Worm (Caenorhabditis elegans): Measurements from ENCODE around the gene F17H10.1.

DNA sequence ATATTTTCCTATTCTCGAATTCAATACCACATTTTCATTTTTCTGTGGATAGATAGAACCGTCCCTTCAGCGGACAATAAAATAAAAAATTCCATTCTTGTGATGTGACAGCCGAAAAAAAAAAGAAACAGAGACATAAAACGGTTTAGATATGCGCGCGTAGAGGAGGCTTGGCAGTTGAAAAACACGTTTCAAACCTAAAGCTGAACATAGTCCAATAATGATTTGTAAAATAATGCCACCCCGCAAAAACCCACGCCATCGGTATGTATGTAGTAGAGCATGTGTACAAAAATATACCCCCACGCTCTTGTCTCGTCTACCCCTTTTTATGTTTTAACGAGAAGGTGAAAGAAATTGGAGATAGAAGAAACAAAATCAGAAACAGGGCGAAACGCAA, 3.6 kb downstream of the F17H10.1 start:
- TF ChIP-seq tra-4 (tag; optimal IDR thresholded peaks at IDR 0.05) (no peak), ama-1 (optimal IDR thresholded peaks at IDR 0.05) (no peak)

All from whole organism, early embryonic.